Fruit fly (Drosophila melanogaster) whole organism, embryonic: ENCODE data around the gene MED25.

Source experiments
- Ada2b ChIP-seq: fragments of 200-800 bp; sonication (Bioruptor generic); IDR thresholded peaks from 2 replicates; pipeline ENCODE4 v1.3.6; 2022; ENCODE audit warnings: missing biosample characterization, missing genetic modification characterization
- Antp ChIP-seq: fragments of 200-800 bp; sonication (Bioruptor generic); optimal IDR thresholded peaks from 3 replicates; lab custom pipeline; 2016; ENCODE audit warnings: missing biosample characterization, missing genetic modification characterization
- CG10431 ChIP-seq: fragments of 200-800 bp; sonication (Bioruptor generic); optimal IDR thresholded peaks from 3 replicates; lab custom pipeline; 2018; ENCODE audit warnings: missing biosample characterization, mild to moderate bottlenecking, missing genetic modification characterization
- CG10565 ChIP-seq: fragments of 200-800 bp; sonication (Bioruptor generic); optimal IDR thresholded peaks from 3 replicates; lab custom pipeline; 2016; ENCODE audit warnings: missing biosample characterization, mild to moderate bottlenecking, missing genetic modification characterization
- CG11504 ChIP-seq: fragments of 200-800 bp; sonication (Bioruptor generic); optimal IDR thresholded peaks from 3 replicates; lab custom pipeline; 2019; ENCODE audit warnings: missing biosample characterization, mild to moderate bottlenecking, missing genetic modification characterization, moderate library complexity
- CG11695 ChIP-seq: fragments of 200-800 bp; sonication (Bioruptor generic); IDR thresholded peaks from 3 replicates; pipeline ENCODE4 v1.3.6; 2022; ENCODE audit warnings: missing biosample characterization, missing genetic modification characterization
- CG12299 ChIP-seq: fragments of 200-800 bp; sonication (Bioruptor generic); optimal IDR thresholded peaks from 2 replicates; lab custom pipeline; 2018; ENCODE audit warnings: missing biosample characterization, mild to moderate bottlenecking, missing genetic modification characterization
- CG12769 ChIP-seq: fragments of 200-800 bp; sonication (Bioruptor generic); optimal IDR thresholded peaks from 2 replicates; lab custom pipeline; 2019; ENCODE audit warnings: missing biosample characterization, mild to moderate bottlenecking, missing genetic modification characterization, moderate library complexity
- CG15011 ChIP-seq: fragments of 200-800 bp; sonication (Bioruptor generic); optimal IDR thresholded peaks from 3 replicates; lab custom pipeline; 2018; ENCODE audit warnings: missing biosample characterization, mild to moderate bottlenecking, missing genetic modification characterization
- CG1603 ChIP-seq: fragments of 200-800 bp; sonication (Bioruptor generic); optimal IDR thresholded peaks from 2 replicates; lab custom pipeline; 2019; ENCODE audit warnings: missing biosample characterization, mild to moderate bottlenecking, missing genetic modification characterization, moderate library complexity
- CG17359 ChIP-seq: fragments of 200-800 bp; sonication (Bioruptor generic); optimal IDR thresholded peaks from 3 replicates; lab custom pipeline; 2018; ENCODE audit warnings: missing biosample characterization, mild to moderate bottlenecking, missing genetic modification characterization, moderate library complexity
- CG18764 ChIP-seq: fragments of 200-800 bp; sonication (Bioruptor generic); optimal IDR thresholded peaks from 3 replicates; lab custom pipeline; 2016; ENCODE audit warnings: missing biosample characterization, missing genetic modification characterization
- CG2116 ChIP-seq: fragments of 200-800 bp; sonication (Bioruptor generic); optimal IDR thresholded peaks from 3 replicates; lab custom pipeline; 2018; ENCODE audit warnings: missing biosample characterization, mild to moderate bottlenecking, missing genetic modification characterization
- CG2120 ChIP-seq: fragments of 200-800 bp; sonication (Bioruptor generic); optimal IDR thresholded peaks from 3 replicates; lab custom pipeline; 2016; ENCODE audit warnings: missing biosample characterization, missing genetic modification characterization
- CG32532 ChIP-seq: fragments of 200-800 bp; sonication (Bioruptor generic); IDR thresholded peaks from 2 replicates; pipeline ENCODE4 v1.3.6; 2022; ENCODE audit warnings: missing biosample characterization, missing genetic modification characterization
- CG4328 ChIP-seq: fragments of 200-800 bp; sonication (Bioruptor generic); optimal IDR thresholded peaks from 3 replicates; lab custom pipeline; 2017; ENCODE audit warnings: missing biosample characterization, missing genetic modification reagents, missing genetic modification characterization
- CG4404 ChIP-seq: fragments of 200-800 bp; sonication (Bioruptor generic); IDR thresholded peaks from 2 replicates; pipeline ENCODE4 v1.3.6; 2022; ENCODE audit warnings: missing biosample characterization, missing genetic modification characterization
- CG7745 ChIP-seq: fragments of 200-800 bp; sonication (Bioruptor generic); optimal IDR thresholded peaks from 2 replicates; lab custom pipeline; 2018; ENCODE audit warnings: missing biosample characterization, mild to moderate bottlenecking, missing genetic modification characterization, moderate library complexity
- CG8281 ChIP-seq: fragments of 200-800 bp; sonication (Bioruptor generic); optimal IDR thresholded peaks from 2 replicates; lab custom pipeline; 2018; ENCODE audit warnings: missing biosample characterization, mild to moderate bottlenecking, missing genetic modification characterization, moderate library complexity
- CTCF ChIP-seq: fragments of 200-800 bp; sonication (Bioruptor generic); optimal IDR thresholded peaks from 2 replicates; lab custom pipeline; 2017; ENCODE audit warnings: missing biosample characterization, mild to moderate bottlenecking, missing genetic modification characterization, moderate library complexity
- D19A ChIP-seq: fragments of 200-800 bp; optimal IDR thresholded peaks from 3 replicates; lab custom pipeline; 2019; ENCODE audit warnings: missing biosample characterization, mild to moderate bottlenecking, missing genetic modification characterization, moderate library complexity
- Doc2 ChIP-seq: fragments of 200-800 bp; sonication (Bioruptor generic); IDR thresholded peaks from 2 replicates; pipeline ENCODE4 v1.3.6; 2022; ENCODE audit warnings: missing biosample characterization, missing genetic modification characterization
- Drgx ChIP-seq: fragments of 200-800 bp; sonication (Bioruptor generic); IDR thresholded peaks from 2 replicates; pipeline ENCODE4 v1.3.6; 2022; ENCODE audit warnings: missing biosample characterization, missing genetic modification characterization
- E2f2 ChIP-seq: fragments of 200-800 bp; sonication (Bioruptor generic); IDR thresholded peaks from 2 replicates; pipeline ENCODE4 v1.3.6; 2022; ENCODE audit warnings: missing biosample characterization, missing genetic modification characterization
- HLHmδ ChIP-seq: fragments of 200-800 bp; sonication (Bioruptor generic); optimal IDR thresholded peaks from 2 replicates; lab custom pipeline; 2018; ENCODE audit warnings: missing biosample characterization, mild to moderate bottlenecking, missing genetic modification characterization, moderate library complexity
- Myb ChIP-seq: fragments of 200-800 bp; sonication (Bioruptor generic); optimal IDR thresholded peaks from 2 replicates; lab custom pipeline; 2016; ENCODE audit warnings: missing biosample characterization, missing genetic modification characterization
- Ptx1 ChIP-seq: fragments of 200-800 bp; sonication (Bioruptor generic); IDR thresholded peaks from 2 replicates; pipeline ENCODE4 v1.3.6; 2022; ENCODE audit warnings: missing biosample characterization, missing genetic modification characterization
- Side ChIP-seq: fragments of 200-800 bp; sonication (Bioruptor generic); optimal IDR thresholded peaks from 2 replicates; lab custom pipeline; 2016; ENCODE audit warnings: missing biosample characterization, missing genetic modification characterization
- Six4 ChIP-seq: fragments of 200-800 bp; sonication (Bioruptor generic); optimal IDR thresholded peaks from 2 replicates; lab custom pipeline; 2016; ENCODE audit warnings: missing biosample characterization, missing genetic modification characterization
- Trl ChIP-seq, 3 experiments: fragments of >200 bp in 2 of 3; fragments of 200-800 bp in 1 of 3; sonication (Bioruptor generic) in 1 of 3; optimal IDR thresholded peaks; 2 replicates in 1 of 3; 3 replicates in 2 of 3; lab custom pipeline; 2016 to 2017; ENCODE audit warnings: missing biosample characterization in 1 of 3, missing genetic modification characterization in 1 of 3
- az2 ChIP-seq: fragments of 200-800 bp; sonication (Bioruptor generic); optimal IDR thresholded peaks from 3 replicates; lab custom pipeline; 2016; ENCODE audit warnings: missing biosample characterization, missing genetic modification characterization
- chif ChIP-seq, 2 experiments: fragments of 200-800 bp; sonication (Bioruptor generic); optimal IDR thresholded peaks; 3 replicates each; lab custom pipeline; 2016; ENCODE audit warnings: missing biosample characterization in 2 of 2, missing genetic modification characterization in 2 of 2
- crc ChIP-seq: fragments of 200-800 bp; sonication (Bioruptor generic); optimal IDR thresholded peaks from 2 replicates; lab custom pipeline; 2016; ENCODE audit warnings: missing biosample characterization, missing genetic modification characterization
- dm ChIP-seq: fragments of 200-800 bp; sonication (Bioruptor generic); optimal IDR thresholded peaks from 3 replicates; lab custom pipeline; 2016; ENCODE audit warnings: missing biosample characterization, missing genetic modification characterization
- eve ChIP-seq, 2 experiments: fragments of >200 bp; optimal IDR thresholded peaks; 2 replicates each; lab custom pipeline; 2017; ENCODE audit warnings: missing biosample characterization in 2 of 2, missing genetic modification characterization in 2 of 2
- exex ChIP-seq: fragments of 200-800 bp; sonication (Bioruptor generic); optimal IDR thresholded peaks from 4 replicates; lab custom pipeline; 2018; ENCODE audit warnings: missing biosample characterization, mild to moderate bottlenecking, missing genetic modification characterization, moderate library complexity
- eyg ChIP-seq: fragments of 200-800 bp; sonication (Bioruptor generic); optimal IDR thresholded peaks from 3 replicates; lab custom pipeline; 2016; ENCODE audit warnings: missing biosample characterization, missing genetic modification characterization
- fd102C ChIP-seq: fragments of 200-800 bp; sonication (Bioruptor generic); optimal IDR thresholded peaks from 2 replicates; lab custom pipeline; 2018; ENCODE audit warnings: missing biosample characterization, mild to moderate bottlenecking, missing genetic modification characterization, moderate library complexity
- fru ChIP-seq: fragments of >200 bp; optimal IDR thresholded peaks from 2 replicates; lab custom pipeline; 2017
- ftz-f1 ChIP-seq: fragments of 200-800 bp; sonication (Bioruptor generic); optimal IDR thresholded peaks from 2 replicates; lab custom pipeline; 2016; ENCODE audit warnings: missing biosample characterization, missing genetic modification characterization
- hbn ChIP-seq: fragments of 200-800 bp; sonication (Bioruptor generic); IDR thresholded peaks from 2 replicates; pipeline ENCODE4 v1.3.6; 2022; ENCODE audit warnings: missing biosample characterization, missing genetic modification characterization; ENCODE audit not compliant: partially characterized antibody
- kah ChIP-seq: fragments of 200-800 bp; sonication (Bioruptor generic); optimal IDR thresholded peaks from 2 replicates; lab custom pipeline; 2018; ENCODE audit warnings: missing biosample characterization, mild to moderate bottlenecking, missing genetic modification characterization
- kay ChIP-seq: fragments of 200-800 bp; sonication (Bioruptor generic); optimal IDR thresholded peaks from 2 replicates; lab custom pipeline; 2016; ENCODE audit warnings: missing biosample characterization, missing genetic modification characterization
- org-1 ChIP-seq: fragments of 200-800 bp; sonication (Bioruptor generic); optimal IDR thresholded peaks from 2 replicates; lab custom pipeline; 2017; ENCODE audit warnings: missing biosample characterization, missing genetic modification characterization
- pb ChIP-seq: fragments of 200-800 bp; sonication (Bioruptor generic); optimal IDR thresholded peaks from 3 replicates; lab custom pipeline; 2016; ENCODE audit warnings: missing biosample characterization, missing genetic modification characterization
- scrt ChIP-seq: fragments of 200-800 bp; sonication (Bioruptor generic); optimal IDR thresholded peaks from 2 replicates; lab custom pipeline; 2018; ENCODE audit warnings: missing biosample characterization, mild to moderate bottlenecking, missing genetic modification characterization, moderate library complexity
- sd ChIP-seq: fragments of 200-800 bp; sonication (Bioruptor generic); optimal IDR thresholded peaks from 3 replicates; lab custom pipeline; 2018; ENCODE audit warnings: missing biosample characterization, mild to moderate bottlenecking, missing genetic modification characterization, moderate library complexity
- sens-2 ChIP-seq: fragments of 200-800 bp; sonication (Bioruptor generic); IDR thresholded peaks from 2 replicates; pipeline ENCODE4 v1.3.6; 2022; ENCODE audit warnings: missing biosample characterization, missing genetic modification characterization
- seq ChIP-seq: fragments of 200-800 bp; sonication (Bioruptor generic); IDR thresholded peaks from 2 replicates; pipeline ENCODE4 v1.3.6; 2022; ENCODE audit warnings: missing biosample characterization, missing genetic modification characterization
- slp2 ChIP-seq: fragments of 200-800 bp; sonication (Bioruptor generic); optimal IDR thresholded peaks from 2 replicates; lab custom pipeline; 2016; ENCODE audit warnings: missing biosample characterization, missing genetic modification characterization
- z ChIP-seq: fragments of 200-800 bp; sonication (Bioruptor generic); IDR thresholded peaks from 3 replicates; pipeline ENCODE4 v1.3.6; 2022; ENCODE audit warnings: missing biosample characterization, missing genetic modification characterization

The MED25 gene

dm6 chr3R:20031043-20031763 is 22.5 kb downstream of the MED25 start, which contains the start of gene trem:
Gene trem (minus strand): TSS chr3R:20031309.
- peak; percentile 14 for TF ChIP-seq sd
- TF ChIP-seq CG7745 (tag; lab: Kevin White, UChicago) = no peak
- no peak for TF ChIP-seq eve (GFP tag; optimal IDR thresholded peaks at IDR 0.05; lab: Kevin White, UChicago)
- no peak for TF ChIP-seq Trl (optimal IDR thresholded peaks at IDR 0.05; lab: Kevin White, UChicago)
- peak; percentile 37 for TF ChIP-seq Trl (GFP tag; optimal IDR thresholded peaks at IDR 0.05; lab: Kevin White, UChicago)
- no peak for TF ChIP-seq scrt
- TF ChIP-seq CG4328 (GFP tag; lab: Kevin White, UChicago) = peak; percentile 71
- TF ChIP-seq CG2120 (GFP tag; lab: Kevin White, UChicago) = peak; percentile 76
- TF ChIP-seq crc (GFP tag; lab: Kevin White, UChicago) = no peak
- peak; percentile 10 for TF ChIP-seq Antp (GFP tag; lab: Kevin White, UChicago)
- no peak for TF ChIP-seq pb (GFP tag; lab: Kevin White, UChicago)
- peak; percentile 34 for TF ChIP-seq CG2116
- peak; percentile 10 for TF ChIP-seq Myb
- no peak for TF ChIP-seq fru
- TF ChIP-seq CG4404 (GFP tag; lab: Robert Waterston, UW) = peak; percentile 85
- no peak for TF ChIP-seq D19A (tag; lab: Kevin White, UChicago)
- TF ChIP-seq Doc2 (GFP tag; lab: Robert Waterston, UW) = no peak
- TF ChIP-seq CG10431 (GFP tag; lab: Kevin White, UChicago) = peak; percentile 66
- TF ChIP-seq CG12299 = peak; percentile 25
- TF ChIP-seq fd102C (GFP tag; lab: Kevin White, UChicago) = no peak
- no peak for TF ChIP-seq CG1603 (tag; lab: Kevin White, UChicago)
- peak; percentile 73 for TF ChIP-seq az2 (GFP tag; lab: Kevin White, UChicago)
- TF ChIP-seq E2f2 = peak; percentile 27; the same call in 1 of the 2 replicates
- peak; percentile 39 for TF ChIP-seq Ada2b (GFP tag; lab: Robert Waterston, UW)
- no peak for TF ChIP-seq CG15011
- peak; percentile 67 for TF ChIP-seq CG32532 (GFP tag; lab: Robert Waterston, UW)
- TF ChIP-seq Six4 (GFP tag; lab: Kevin White, UChicago) = peak; percentile 40
- no peak for TF ChIP-seq Side (GFP tag; lab: Kevin White, UChicago)
- peak; percentile 48 to 50 for TF ChIP-seq chif (GFP tag; optimal IDR thresholded peaks at IDR 0.05; lab: Kevin White, UChicago)
- no peak for TF ChIP-seq eyg (GFP tag; lab: Kevin White, UChicago)
- TF ChIP-seq kah = peak; percentile 8
- TF ChIP-seq exex (tag; lab: Kevin White, UChicago) = no peak
- peak; percentile 36; the same call in 1 of the 2 replicates for TF ChIP-seq Drgx (GFP tag; lab: Robert Waterston, UW)
- TF ChIP-seq CG17359 (tag; lab: Kevin White, UChicago) = peak; percentile 52
- TF ChIP-seq seq = 0 out of 2 replicates have a peak, but pooled peaks have one; percentile 24
- TF ChIP-seq HLHmδ (GFP tag; lab: Kevin White, UChicago) = no peak
- no peak for TF ChIP-seq hbn
- no peak for TF ChIP-seq sens-2 (GFP tag; lab: Robert Waterston, UW)
- TF ChIP-seq org-1 (GFP tag; lab: Kevin White, UChicago) = peak; percentile 30
- no peak for TF ChIP-seq ftz-f1 (GFP tag; lab: Kevin White, UChicago)
- TF ChIP-seq CG10565 (GFP tag; lab: Kevin White, UChicago) = no peak
- no peak for TF ChIP-seq dm
- TF ChIP-seq slp2 (GFP tag; lab: Kevin White, UChicago) = peak; percentile 27
- TF ChIP-seq CG18764 (GFP tag; lab: Kevin White, UChicago) = peak; percentile 51
- TF ChIP-seq z (GFP tag; lab: Robert Waterston, UW) = no peak
- no peak for TF ChIP-seq CG12769 (tag; lab: Kevin White, UChicago)
- peak; percentile 79 for TF ChIP-seq CG11504 (tag; lab: Kevin White, UChicago)
- no peak for TF ChIP-seq CTCF (GFP tag; lab: Kevin White, UChicago)
- TF ChIP-seq kay (GFP tag; lab: Kevin White, UChicago) = no peak
- TF ChIP-seq CG8281 (tag; lab: Kevin White, UChicago) = no peak
- peak; percentile 49; the same call in 1 of the 3 replicates for TF ChIP-seq CG11695
- TF ChIP-seq Ptx1 = peak; percentile 80
